Worm (Caenorhabditis elegans): ENCODE data around the gene F35B3.7.

DNA sequence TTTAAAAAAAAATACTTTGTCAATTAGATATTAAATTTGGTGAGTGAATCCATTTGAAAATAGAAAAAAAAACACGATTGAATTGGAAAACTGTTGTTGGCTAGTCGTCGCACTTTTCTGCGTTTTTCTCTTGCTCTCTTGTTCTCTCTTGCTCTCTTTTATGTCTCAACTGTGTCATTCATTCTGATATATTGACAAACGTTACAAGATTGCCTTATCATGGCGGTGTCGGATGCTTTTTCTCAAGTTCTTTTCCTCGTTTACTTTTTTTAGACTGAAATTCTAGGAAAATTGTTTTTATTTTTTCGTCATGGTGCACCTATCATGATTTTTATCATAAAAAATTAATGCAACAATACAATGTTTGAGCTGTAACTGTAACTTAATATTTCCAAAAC is 47.0 kb downstream of the F35B3.7 start:
- TF ChIP-seq nhr-76 (tag; optimal IDR thresholded peaks at IDR 0.05) (no peak), snpc-4 (tag; optimal IDR thresholded peaks at IDR 0.05) (no peak)

All from whole organism, L4 larva.